Worm (Caenorhabditis elegans): ENCODE data around the gene arrd-13.

- no peak for TF ChIP-seq pha-4 (tag; optimal IDR thresholded peaks at IDR 0.05)
- no peak for TF ChIP-seq nhr-237 (tag; optimal IDR thresholded peaks at IDR 0.05)
- no peak for TF ChIP-seq ztf-11 (tag; optimal IDR thresholded peaks at IDR 0.05)
- no peak for TF ChIP-seq snpc-4 (tag; optimal IDR thresholded peaks at IDR 0.05)
These were observed 34.5 kb upstream of the arrd-13 start for ce11 chrII:13723754-13724153.

Data from whole organism, mixed stage, embryonic.